Worm (Caenorhabditis elegans) whole organism, young adult: ENCODE results near the gene F54D5.5.

Experiments
- B0035.1 ChIP-seq: sonication (generic microtip); optimal IDR thresholded peaks from 2 replicates; lab custom pipeline; 2016; ENCODE audit warnings: missing genetic modification characterization, mild to moderate bottlenecking, missing compliant biosample characterization, missing genotype, missing genetic modification reagents
- B0336.3 ChIP-seq: fragments of 200-800 bp; sonication (Bioruptor generic); IDR thresholded peaks from 2 replicates; pipeline ENCODE4 v1.3.6; 2022; ENCODE audit warnings: missing genetic modification characterization, missing compliant biosample characterization
- D2030.7 ChIP-seq: fragments of 200-800 bp; sonication (Bioruptor generic); IDR thresholded peaks from 2 replicates; pipeline ENCODE4 v1.3.6; 2022; ENCODE audit warnings: missing genetic modification reagents, missing genetic modification characterization, missing compliant biosample characterization
- F22D6.2 ChIP-seq: sonication (generic microtip); optimal IDR thresholded peaks from 2 replicates; lab custom pipeline; 2016; ENCODE audit warnings: mild to moderate bottlenecking, missing genetic modification characterization, missing compliant biosample characterization
- F33H1.4 ChIP-seq: fragments of 200-800 bp; sonication (Bioruptor generic); IDR thresholded peaks from 2 replicates; pipeline ENCODE4 v1.3.6; 2022; ENCODE audit warnings: missing genetic modification reagents, missing genetic modification characterization, missing compliant biosample characterization
- F39B2.1 ChIP-seq: fragments of 200-800 bp; sonication (Bioruptor generic); IDR thresholded peaks from 2 replicates; pipeline ENCODE4 v1.3.6; 2022; ENCODE audit warnings: missing genetic modification reagents, missing genetic modification characterization, missing compliant biosample characterization
- F57A8.1 ChIP-seq: fragments of 200-800 bp; sonication (Bioruptor generic); optimal IDR thresholded peaks from 2 replicates; lab custom pipeline; 2018; ENCODE audit warnings: mild to moderate bottlenecking, missing genetic modification characterization, moderate library complexity, missing compliant biosample characterization
- F57C9.4 ChIP-seq: sonication (generic microtip); optimal IDR thresholded peaks from 2 replicates; lab custom pipeline; 2017; ENCODE audit warnings: mild to moderate bottlenecking, missing genetic modification characterization, missing compliant biosample characterization
- T26A5.8 ChIP-seq: sonication (generic microtip); optimal IDR thresholded peaks from 2 replicates; lab custom pipeline; 2016; ENCODE audit warnings: missing genetic modification characterization, missing compliant biosample characterization
- Y53F4B.3 ChIP-seq: fragments of 200-800 bp; sonication (Bioruptor generic); IDR thresholded peaks from 2 replicates; pipeline ENCODE4 v1.3.6; 2022; ENCODE audit warnings: missing genetic modification reagents, missing genetic modification characterization, missing compliant biosample characterization
- Y56A3A.18 ChIP-seq: fragments of 200-800 bp; sonication (Bioruptor generic); IDR thresholded peaks from 2 replicates; pipeline ENCODE4 v1.3.6; 2022; ENCODE audit warnings: missing genetic modification reagents, missing genetic modification characterization, missing compliant biosample characterization
- ZK185.1 ChIP-seq: sonication (generic microtip); optimal IDR thresholded peaks from 2 replicates; lab custom pipeline; 2016; ENCODE audit warnings: mild to moderate bottlenecking, missing genetic modification characterization, missing compliant biosample characterization; ENCODE audit not compliant: poor library complexity, severe bottlenecking
- attf-5 ChIP-seq: fragments of 200-800 bp; sonication (Bioruptor generic); optimal IDR thresholded peaks from 2 replicates; lab custom pipeline; 2018; ENCODE audit warnings: mild to moderate bottlenecking, missing genetic modification characterization, missing compliant biosample characterization
- attf-6 ChIP-seq: fragments of 200-800 bp; sonication (Bioruptor generic); IDR thresholded peaks from 2 replicates; pipeline ENCODE4 v1.3.6; 2022; ENCODE audit warnings: missing genetic modification reagents, missing genetic modification characterization, missing compliant biosample characterization
- cebp-1 ChIP-seq, 2 experiments: fragments of 200-800 bp in 1 of 2; sonication (Bioruptor generic) in 1 of 2; sonication (generic microtip) in 1 of 2; IDR thresholded peaks in 1 of 2; optimal IDR thresholded peaks in 1 of 2; 2 replicates each; pipeline versions ENCODE4 v1.3.6 to Lab custom; 2017 to 2022; ENCODE audit warnings: missing compliant biosample characterization in 2 of 2, missing genetic modification characterization in 2 of 2, mild to moderate bottlenecking in 1 of 2, missing genetic modification reagents in 1 of 2, moderate library complexity in 1 of 2
- ceh-100 ChIP-seq: fragments of 200-800 bp; sonication (Bioruptor generic); IDR thresholded peaks from 2 replicates; pipeline ENCODE4 v1.3.6; 2022; ENCODE audit warnings: missing genetic modification reagents, missing genetic modification characterization, missing compliant biosample characterization
- ceh-91 ChIP-seq: fragments of 200-800 bp; sonication (Bioruptor generic); IDR thresholded peaks from 2 replicates; pipeline ENCODE4 v1.3.6; 2022; ENCODE audit warnings: missing genetic modification reagents, missing genetic modification characterization, missing compliant biosample characterization
- efl-1 ChIP-seq: fragments of 150-350 bp; optimal IDR thresholded peaks from 2 replicates; lab custom pipeline; 2014; ENCODE audit warnings: missing biosample characterization, missing genetic modification reagents, missing genetic modification characterization
- ekl-4 ChIP-seq: fragments of 200-800 bp; sonication (Bioruptor generic); IDR thresholded peaks from 2 replicates; pipeline ENCODE4 v1.3.6; 2022; ENCODE audit warnings: missing genetic modification reagents, missing genetic modification characterization, missing compliant biosample characterization
- ets-4 ChIP-seq: fragments of 200-800 bp; sonication (Bioruptor generic); optimal IDR thresholded peaks from 2 replicates; lab custom pipeline; 2018; ENCODE audit warnings: mild to moderate bottlenecking, missing genetic modification characterization, missing compliant biosample characterization
- him-1 ChIP-seq: sonication (generic microtip); optimal IDR thresholded peaks from 2 replicates; lab custom pipeline; 2016; ENCODE audit warnings: missing genotype, missing genetic modification reagents, missing genetic modification characterization, missing compliant biosample characterization
- hlh-12 ChIP-seq: sonication (generic microtip); optimal IDR thresholded peaks from 2 replicates; lab custom pipeline; 2016; ENCODE audit warnings: missing genetic modification characterization, missing compliant biosample characterization
- hlh-26 ChIP-seq: fragments of 200-800 bp; sonication (Bioruptor generic); conservative IDR thresholded peaks from 2 replicates; pipeline ENCODE4 v1.3.6; 2022; ENCODE audit warnings: missing genetic modification reagents, missing genetic modification characterization, missing compliant biosample characterization
- hrde-1 ChIP-seq: sonication (generic microtip); optimal IDR thresholded peaks from 2 replicates; lab custom pipeline; 2016; ENCODE audit warnings: missing genetic modification characterization, mild to moderate bottlenecking, missing compliant biosample characterization, moderate library complexity, missing genotype, missing genetic modification reagents, borderline replicate concordance
- hsf-1 ChIP-seq: fragments of 200-800 bp; sonication (Bioruptor generic); IDR thresholded peaks from 2 replicates; pipeline ENCODE4 v1.3.6; 2022; ENCODE audit warnings: missing genetic modification reagents, missing genetic modification characterization, missing compliant biosample characterization
- madf-10 ChIP-seq: sonication (generic microtip); optimal IDR thresholded peaks from 2 replicates; lab custom pipeline; 2016; ENCODE audit warnings: mild to moderate bottlenecking, missing genetic modification characterization, missing compliant biosample characterization
- madf-6 ChIP-seq: fragments of 200-800 bp; sonication (Bioruptor generic); IDR thresholded peaks from 2 replicates; pipeline ENCODE4 v1.3.6; 2022; ENCODE audit warnings: missing genetic modification reagents, missing genetic modification characterization, missing compliant biosample characterization
- mcd-1 ChIP-seq: fragments of 200-800 bp; sonication (Bioruptor generic); IDR thresholded peaks from 2 replicates; pipeline ENCODE4 v1.3.6; 2022; ENCODE audit warnings: missing genetic modification reagents, missing genetic modification characterization, missing compliant biosample characterization
- mxl-1 ChIP-seq: sonication (generic microtip); optimal IDR thresholded peaks from 2 replicates; lab custom pipeline; 2016; ENCODE audit warnings: missing genetic modification characterization, missing compliant biosample characterization
- nfya-2 ChIP-seq: fragments of 200-800 bp; sonication (Bioruptor generic); IDR thresholded peaks from 2 replicates; pipeline ENCODE4 v1.3.6; 2022; ENCODE audit warnings: missing genetic modification reagents, missing genetic modification characterization, missing compliant biosample characterization
- nhr-120 ChIP-seq: fragments of 200-800 bp; sonication (Bioruptor generic); IDR thresholded peaks from 2 replicates; pipeline ENCODE4 v1.3.6; 2022; ENCODE audit warnings: missing genetic modification characterization, missing compliant biosample characterization
- nhr-27 ChIP-seq: fragments of 200-800 bp; sonication (Bioruptor generic); optimal IDR thresholded peaks from 2 replicates; lab custom pipeline; 2018; ENCODE audit warnings: mild to moderate bottlenecking, missing genetic modification characterization, moderate library complexity, missing compliant biosample characterization
- nhr-80 ChIP-seq: sonication (generic microtip); optimal IDR thresholded peaks from 2 replicates; lab custom pipeline; 2016; ENCODE audit warnings: missing genetic modification characterization, missing compliant biosample characterization
- pbrm-1 ChIP-seq: fragments of 200-800 bp; sonication (Bioruptor generic); IDR thresholded peaks from 2 replicates; pipeline ENCODE4 v1.3.6; 2022; ENCODE audit warnings: missing genetic modification reagents, missing genetic modification characterization, missing compliant biosample characterization
- pha-4 ChIP-seq: fragments of 150-350 bp; sonication (generic microtip); optimal IDR thresholded peaks from 2 replicates; lab custom pipeline; 2014; ENCODE audit warnings: missing biosample characterization, missing genetic modification reagents, missing genetic modification characterization
- rcor-1 ChIP-seq: fragments of 200-800 bp; sonication (Bioruptor generic); IDR thresholded peaks from 2 replicates; pipeline ENCODE4 v1.3.6; 2022; ENCODE audit warnings: missing genetic modification reagents, missing genetic modification characterization, missing compliant biosample characterization
- rec-8 ChIP-seq, 2 experiments: sonication (generic microtip); optimal IDR thresholded peaks; 2 replicates each; lab custom pipeline; 2016; ENCODE audit warnings: mild to moderate bottlenecking in 2 of 2, missing genetic modification characterization in 2 of 2, missing genetic modification reagents in 2 of 2, missing genotype in 2 of 2, missing biosample characterization in 1 of 2, missing compliant biosample characterization in 1 of 2, moderate library complexity in 1 of 2
- repo-1 ChIP-seq: sonication (generic microtip); optimal IDR thresholded peaks from 2 replicates; lab custom pipeline; 2017; ENCODE audit warnings: mild to moderate bottlenecking, missing genetic modification characterization, missing compliant biosample characterization
- rpc-1 ChIP-seq, 2 experiments: fragments of 150-350 bp in 1 of 2; sonication (generic microtip) in 1 of 2; optimal IDR thresholded peaks; 2 replicates each; lab custom pipeline; 2014 to 2018; ENCODE audit warnings: missing biosample characterization in 1 of 2, missing genetic modification characterization in 1 of 2, missing genetic modification reagents in 1 of 2, missing genotype in 1 of 2
- snpc-3.4 ChIP-seq: sonication (generic microtip); optimal IDR thresholded peaks from 2 replicates; lab custom pipeline; 2017; ENCODE audit warnings: missing genetic modification characterization, mild to moderate bottlenecking, missing compliant biosample characterization, antibody characterized with exemption, moderate library complexity, missing genotype, missing genetic modification reagents
- unc-130 ChIP-seq: sonication (generic microtip); optimal IDR thresholded peaks from 2 replicates; lab custom pipeline; 2016; ENCODE audit warnings: missing genetic modification reagents, missing genetic modification characterization, missing compliant biosample characterization
- unc-62 ChIP-seq: fragments of 150-350 bp; optimal IDR thresholded peaks from 2 replicates; lab custom pipeline; 2014; ENCODE audit warnings: missing biosample characterization, missing genetic modification reagents, missing genetic modification characterization
- xnd-1 ChIP-seq: sonication (generic microtip); optimal IDR thresholded peaks from 2 replicates; lab custom pipeline; 2016; ENCODE audit warnings: missing genotype, missing genetic modification reagents, missing genetic modification characterization, missing compliant biosample characterization
- ztf-18 ChIP-seq: sonication (generic microtip); optimal IDR thresholded peaks from 2 replicates; lab custom pipeline; 2016; ENCODE audit warnings: missing genotype, mild to moderate bottlenecking, missing genetic modification characterization, missing compliant biosample characterization
- ztf-25 ChIP-seq: fragments of 200-800 bp; sonication (Bioruptor generic); IDR thresholded peaks from 2 replicates; pipeline ENCODE4 v1.3.6; 2022; ENCODE audit warnings: missing genetic modification reagents, missing genetic modification characterization, missing compliant biosample characterization
- ztf-28 ChIP-seq: fragments of 200-800 bp; sonication (Bioruptor generic); IDR thresholded peaks from 2 replicates; pipeline ENCODE4 v1.3.6; 2022; ENCODE audit warnings: missing genetic modification reagents, missing genetic modification characterization, missing compliant biosample characterization
- ztf-6 ChIP-seq: fragments of 200-800 bp; sonication (Bioruptor generic); IDR thresholded peaks from 2 replicates; pipeline ENCODE4 v1.3.6; 2022; ENCODE audit warnings: missing genetic modification reagents, missing genetic modification characterization, missing compliant biosample characterization

The F54D5.5 gene

ce11 chrII:11596157-11596740, 29.4 kb upstream of the F54D5.5 start:
- TF ChIP-seq ztf-18 (peak; percentile 32), him-1 (tag; lab: Kevin White, UChicago) (peak; percentile 26), rec-8 (tag; optimal IDR thresholded peaks at IDR 0.05; lab: Kevin White, UChicago) (peak in 1 of 2 experiments; percentile 9), F33H1.4 (peak; percentile 83), ZK185.1 (no peak), B0336.3 (GFP tag; lab: Robert Waterston, UW) (no peak), efl-1 (peak; percentile 82), B0035.1 (no peak), mxl-1 (tag; lab: Kevin White, UChicago) (no peak), snpc-3.4 (tag; lab: Kevin White, UChicago) (peak; percentile 75), F39B2.1 (GFP tag; lab: Robert Waterston, UW) (no peak), ztf-25 (GFP tag; lab: Robert Waterston, UW) (no peak), T26A5.8 (tag; lab: Kevin White, UChicago) (no peak), xnd-1 (tag; lab: Kevin White, UChicago) (peak; percentile 75), unc-130 (GFP tag; lab: Kevin White, UChicago) (peak; percentile 25), nhr-80 (tag; lab: Kevin White, UChicago) (peak; percentile 49), hsf-1 (GFP tag; lab: Robert Waterston, UW) (peak; percentile 92), hlh-26 (GFP tag; lab: Robert Waterston, UW) (no peak), rpc-1 (optimal IDR thresholded peaks at IDR 0.05; lab: Kevin White, UChicago) (no peak), rpc-1 (tag; optimal IDR thresholded peaks at IDR 0.05; lab: Kevin White, UChicago) (no peak), nhr-120 (no peak), pha-4 (no peak), cebp-1 (GFP tag; IDR thresholded peaks at IDR 0.05; lab: Robert Waterston, UW) (no peak), cebp-1 (tag; optimal IDR thresholded peaks at IDR 0.05; lab: Kevin White, UChicago) (peak; percentile 28), Y56A3A.18 (no peak), hrde-1 (tag; lab: Kevin White, UChicago) (peak; percentile 62), ets-4 (GFP tag; lab: Kevin White, UChicago) (no peak), repo-1 (tag; lab: Kevin White, UChicago) (peak; percentile 37), ceh-100 (peak; percentile 52; the same call in 1 of the 2 replicates), ztf-28 (GFP tag; lab: Robert Waterston, UW) (no peak), F22D6.2 (tag; lab: Kevin White, UChicago) (no peak), madf-10 (no peak), madf-6 (GFP tag; lab: Robert Waterston, UW) (peak; percentile 96), rcor-1 (GFP tag; lab: Robert Waterston, UW) (peak; percentile 33; the same call in 1 of the 2 replicates), hlh-12 (tag; lab: Kevin White, UChicago) (no peak), ztf-6 (no peak), pbrm-1 (GFP tag; lab: Robert Waterston, UW) (peak; percentile 69; the same call in 1 of the 2 replicates), nhr-27 (no peak), attf-6 (peak; percentile 44; the same call in 1 of the 2 replicates), ceh-91 (GFP tag; lab: Robert Waterston, UW) (peak; percentile 21; the same call in 1 of the 2 replicates), F57A8.1 (GFP tag; lab: Kevin White, UChicago) (no peak), ekl-4 (GFP tag; lab: Robert Waterston, UW) (peak; percentile 76), D2030.7 (peak; percentile 76), nfya-2 (GFP tag; lab: Robert Waterston, UW) (no peak), Y53F4B.3 (GFP tag; lab: Robert Waterston, UW) (no peak), F57C9.4 (tag; lab: Kevin White, UChicago) (no peak), unc-62 (GFP tag; lab: Kevin White, UChicago) (no peak), attf-5 (GFP tag; lab: Kevin White, UChicago) (no peak), mcd-1 (peak; percentile 57; the same call in 1 of the 2 replicates)
